Worm (Caenorhabditis elegans) whole organism, L3 larva: Measurements from ENCODE around the gene M163.7.

Experiments
- R02D3.7 ChIP-seq: fragments of 150-350 bp; optimal IDR thresholded peaks from 2 replicates; lab custom pipeline; 2014; ENCODE audit warnings: missing biosample characterization, missing genetic modification characterization
- aly-2 ChIP-seq: fragments of 150-350 bp; optimal IDR thresholded peaks from 2 replicates; lab custom pipeline; 2014; ENCODE audit warnings: missing biosample characterization, missing genetic modification characterization
- ama-1 ChIP-seq: fragments of 150-350 bp; optimal IDR thresholded peaks from 2 replicates; lab custom pipeline; 2018
- ceh-28 ChIP-seq: fragments of 150-350 bp; optimal IDR thresholded peaks from 2 replicates; lab custom pipeline; 2014; ENCODE audit warnings: missing biosample characterization, missing genetic modification reagents, missing genetic modification characterization
- ceh-82 ChIP-seq: fragments of 150-350 bp; optimal IDR thresholded peaks from 2 replicates; lab custom pipeline; 2014; ENCODE audit warnings: missing biosample characterization, missing genetic modification characterization
- daf-12 ChIP-seq: fragments of 150-350 bp; optimal IDR thresholded peaks from 2 replicates; lab custom pipeline; 2014; ENCODE audit warnings: missing biosample characterization, missing genetic modification reagents, missing genetic modification characterization
- egl-27 ChIP-seq: sonication (generic microtip); optimal IDR thresholded peaks from 4 replicates; lab custom pipeline; 2017; ENCODE audit warnings: missing biosample characterization, missing genetic modification reagents, missing genetic modification characterization
- elt-1 ChIP-seq: fragments of 150-350 bp; optimal IDR thresholded peaks from 2 replicates; lab custom pipeline; 2014; ENCODE audit warnings: missing biosample characterization, missing genetic modification characterization
- elt-2 ChIP-seq: sonication (generic microtip); optimal IDR thresholded peaks from 2 replicates; lab custom pipeline; 2016; ENCODE audit warnings: missing genetic modification reagents, mild to moderate bottlenecking, missing genetic modification characterization, missing compliant biosample characterization
- elt-3 ChIP-seq, 3 experiments: fragments of 150-350 bp in 1 of 3; sonication (generic microtip) in 2 of 3; optimal IDR thresholded peaks; 2 replicates in 2 of 3; 4 replicates in 1 of 3; lab custom pipeline; 2014 to 2017; ENCODE audit warnings: missing biosample characterization in 3 of 3, missing genetic modification characterization in 3 of 3
- fkh-2 ChIP-seq: fragments of 150-350 bp; optimal IDR thresholded peaks from 2 replicates; lab custom pipeline; 2014; ENCODE audit warnings: missing biosample characterization, missing genetic modification reagents, missing genetic modification characterization
- fos-1 ChIP-seq: fragments of 150-350 bp; optimal IDR thresholded peaks from 2 replicates; lab custom pipeline; 2014; ENCODE audit warnings: missing biosample characterization, missing genetic modification characterization
- hmg-11 ChIP-seq: sonication (generic microtip); optimal IDR thresholded peaks from 2 replicates; lab custom pipeline; 2016; ENCODE audit warnings: missing genetic modification characterization, missing compliant biosample characterization
- jun-1 ChIP-seq: fragments of 150-350 bp; optimal IDR thresholded peaks from 2 replicates; lab custom pipeline; 2014; ENCODE audit warnings: missing biosample characterization, missing genetic modification reagents, missing genetic modification characterization
- lin-15B ChIP-seq: fragments of 150-350 bp; optimal IDR thresholded peaks from 2 replicates; lab custom pipeline; 2014; ENCODE audit warnings: missing biosample characterization, missing genetic modification characterization
- lin-39 ChIP-seq: fragments of 150-350 bp; optimal IDR thresholded peaks from 2 replicates; lab custom pipeline; 2018; ENCODE audit warnings: missing biosample characterization, missing genetic modification reagents, missing genetic modification characterization
- lsy-12 ChIP-seq: sonication (generic microtip); optimal IDR thresholded peaks from 2 replicates; lab custom pipeline; 2016; ENCODE audit warnings: mild to moderate bottlenecking, missing genetic modification characterization, missing compliant biosample characterization
- mdl-1 ChIP-seq: fragments of 150-350 bp; optimal IDR thresholded peaks from 2 replicates; lab custom pipeline; 2014; ENCODE audit warnings: missing biosample characterization, missing genetic modification characterization
- mml-1 ChIP-seq: fragments of 150-350 bp; sonication (generic microtip); optimal IDR thresholded peaks from 3 replicates; lab custom pipeline; 2014; ENCODE audit warnings: missing biosample characterization, missing genetic modification characterization
- nfya-1 ChIP-seq: sonication (generic microtip); optimal IDR thresholded peaks from 2 replicates; lab custom pipeline; 2017; ENCODE audit warnings: missing genetic modification characterization, mild to moderate bottlenecking, missing compliant biosample characterization, antibody characterized with exemption, moderate library complexity; ENCODE audit not compliant: insufficient read depth
- nhr-12 ChIP-seq: fragments of 150-350 bp; optimal IDR thresholded peaks from 2 replicates; lab custom pipeline; 2014; ENCODE audit warnings: missing biosample characterization, missing genetic modification characterization
- nhr-23 ChIP-seq: fragments of 150-350 bp; optimal IDR thresholded peaks from 2 replicates; lab custom pipeline; 2014; ENCODE audit warnings: missing biosample characterization, missing genetic modification reagents, missing genetic modification characterization
- nhr-237 ChIP-seq: fragments of 150-350 bp; optimal IDR thresholded peaks from 2 replicates; lab custom pipeline; 2014; ENCODE audit warnings: missing biosample characterization, missing genetic modification characterization
- nhr-25 ChIP-seq: sonication (generic microtip); optimal IDR thresholded peaks from 2 replicates; lab custom pipeline; 2017; ENCODE audit warnings: missing biosample characterization, missing genetic modification characterization
- nhr-28 ChIP-seq: fragments of 150-350 bp; optimal IDR thresholded peaks from 2 replicates; lab custom pipeline; 2014; ENCODE audit warnings: missing biosample characterization, missing genetic modification characterization
- nhr-43 ChIP-seq: sonication (generic microtip); optimal IDR thresholded peaks from 2 replicates; lab custom pipeline; 2016; ENCODE audit warnings: mild to moderate bottlenecking, missing genetic modification characterization, missing compliant biosample characterization; ENCODE audit not compliant: poor library complexity, severe bottlenecking
- nhr-76 ChIP-seq: fragments of 150-350 bp; sonication (generic microtip); optimal IDR thresholded peaks from 5 replicates; lab custom pipeline; 2014; ENCODE audit warnings: missing biosample characterization, missing genetic modification characterization
- nhr-77 ChIP-seq: fragments of 150-350 bp; optimal IDR thresholded peaks from 2 replicates; lab custom pipeline; 2014; ENCODE audit warnings: missing biosample characterization, missing genetic modification characterization
- pha-4 ChIP-seq: fragments of 150-350 bp; optimal IDR thresholded peaks from 2 replicates; lab custom pipeline; 2014; ENCODE audit warnings: missing biosample characterization, missing genetic modification reagents, missing genetic modification characterization
- sea-2 ChIP-seq: fragments of 150-350 bp; sonication (generic microtip); optimal IDR thresholded peaks from 4 replicates; lab custom pipeline; 2014; ENCODE audit warnings: missing biosample characterization, missing genetic modification reagents, missing genetic modification characterization
- skn-1 ChIP-seq: fragments of 150-350 bp; optimal IDR thresholded peaks from 2 replicates; lab custom pipeline; 2014; ENCODE audit warnings: missing biosample characterization, missing genetic modification characterization
- snpc-4 ChIP-seq: fragments of 150-350 bp; optimal IDR thresholded peaks from 2 replicates; lab custom pipeline; 2014; ENCODE audit warnings: missing biosample characterization, missing genetic modification characterization
- tbx-2 ChIP-seq: sonication (generic microtip); optimal IDR thresholded peaks from 2 replicates; lab custom pipeline; 2016; ENCODE audit warnings: mild to moderate bottlenecking, missing genetic modification characterization, missing compliant biosample characterization
- unc-39 ChIP-seq: sonication (generic microtip); optimal IDR thresholded peaks from 4 replicates; lab custom pipeline; 2017; ENCODE audit warnings: missing biosample characterization, missing genetic modification characterization
- unc-62 ChIP-seq: fragments of 150-350 bp; sonication (generic microtip); optimal IDR thresholded peaks from 4 replicates; lab custom pipeline; 2014; ENCODE audit warnings: missing biosample characterization, missing genetic modification reagents, missing genetic modification characterization

M163.7 gene

DNA sequence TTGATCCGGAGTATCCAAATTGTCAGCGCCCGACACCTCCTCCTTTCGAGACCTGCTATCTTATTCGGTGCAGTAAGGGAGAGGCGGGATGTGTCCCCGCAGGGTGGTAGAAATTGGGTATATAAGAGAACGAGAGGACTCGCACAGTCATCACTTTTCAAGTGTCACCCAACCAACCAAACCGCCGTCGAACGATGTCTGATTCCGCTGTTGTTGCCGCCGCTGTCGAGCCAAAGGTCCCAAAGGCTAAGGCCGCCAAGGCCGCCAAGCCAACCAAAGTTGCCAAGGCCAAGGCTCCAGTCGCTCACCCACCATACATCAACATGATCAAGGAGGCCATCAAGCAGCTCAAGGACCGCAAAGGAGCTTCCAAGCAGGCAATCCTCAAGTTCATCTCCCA lies 25.3 kb downstream of the M163.7 start, which contains the start of gene his-24:
TSS of gene his-24 (plus strand) at position 150 of the 400 bp plus-strand sequence.
- peak; percentile 59 for TF ChIP-seq elt-2 (tag; lab: Kevin White, UChicago)
- peak in 1 of 3 experiments; percentile 10 for TF ChIP-seq elt-3 (tag; optimal IDR thresholded peaks at IDR 0.05; lab: Kevin White, UChicago)
- TF ChIP-seq nhr-12 (tag; lab: Kevin White, UChicago) = no peak
- no peak for TF ChIP-seq fos-1 (tag; lab: Kevin White, UChicago)
- TF ChIP-seq lsy-12 (tag; lab: Kevin White, UChicago) = peak; percentile 75
- no peak for TF ChIP-seq ceh-28 (tag; lab: Kevin White, UChicago)
- peak; percentile 94 for TF ChIP-seq nhr-25 (tag; lab: Kevin White, UChicago)
- peak; percentile 81 for TF ChIP-seq pha-4 (tag; lab: Kevin White, UChicago)
- TF ChIP-seq nhr-23 = peak; percentile 86
- no peak for TF ChIP-seq lin-15B (tag; lab: Kevin White, UChicago)
- TF ChIP-seq nfya-1 (tag; lab: Kevin White, UChicago) = peak; percentile 72
- TF ChIP-seq skn-1 (tag; lab: Kevin White, UChicago) = peak; percentile 82
- peak; percentile 60 for TF ChIP-seq nhr-43
- TF ChIP-seq lin-39 (tag; lab: Kevin White, UChicago) = peak; percentile 92
- TF ChIP-seq daf-12 (tag; lab: Kevin White, UChicago) = no peak
- peak; percentile 33 for TF ChIP-seq snpc-4 (tag; lab: Kevin White, UChicago)
- peak; percentile 91 for TF ChIP-seq ama-1 (lab: Kevin White, UChicago)
- TF ChIP-seq egl-27 (tag; lab: Kevin White, UChicago) = peak; percentile 49
- peak; percentile 16 for TF ChIP-seq R02D3.7 (tag; lab: Kevin White, UChicago)
- peak; percentile 38 for TF ChIP-seq ceh-82 (tag; lab: Kevin White, UChicago)
- TF ChIP-seq hmg-11 (tag; lab: Kevin White, UChicago) = peak; percentile 56
- no peak for TF ChIP-seq fkh-2 (tag; lab: Kevin White, UChicago)
- TF ChIP-seq nhr-77 (tag; lab: Kevin White, UChicago) = peak; percentile 3
- TF ChIP-seq tbx-2 = peak; percentile 18
- peak; percentile 7 for TF ChIP-seq elt-1 (tag; lab: Kevin White, UChicago)
- TF ChIP-seq jun-1 (tag; lab: Kevin White, UChicago) = peak; percentile 60
- TF ChIP-seq, all 47 proteins: peak for 20

DNA sequence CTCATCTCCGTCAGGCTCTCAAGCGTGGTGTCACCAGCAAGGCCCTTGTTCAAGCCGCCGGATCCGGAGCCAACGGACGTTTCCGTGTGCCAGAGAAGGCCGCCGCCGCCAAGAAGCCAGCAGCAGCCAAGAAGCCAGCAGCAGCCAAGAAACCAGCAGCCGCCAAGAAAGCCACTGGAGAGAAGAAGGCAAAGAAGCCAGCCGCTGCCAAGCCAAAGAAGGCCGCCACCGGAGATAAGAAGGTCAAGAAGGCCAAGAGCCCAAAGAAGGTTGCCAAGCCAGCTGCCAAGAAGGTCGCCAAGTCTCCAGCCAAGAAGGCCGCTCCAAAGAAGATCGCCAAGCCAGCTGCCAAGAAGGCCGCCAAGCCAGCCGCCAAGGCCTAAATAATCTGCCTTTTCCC lies 25.9 kb downstream of the M163.7 start:
- no peak for TF ChIP-seq nhr-77 (tag; lab: Kevin White, UChicago)
- TF ChIP-seq nfya-1 (tag; lab: Kevin White, UChicago) = no peak
- no peak for TF ChIP-seq egl-27 (tag; lab: Kevin White, UChicago)
- TF ChIP-seq fos-1 (tag; lab: Kevin White, UChicago) = no peak
- no peak for TF ChIP-seq mml-1 (tag; lab: Kevin White, UChicago)
- no peak for TF ChIP-seq skn-1 (tag; lab: Kevin White, UChicago)

DNA sequence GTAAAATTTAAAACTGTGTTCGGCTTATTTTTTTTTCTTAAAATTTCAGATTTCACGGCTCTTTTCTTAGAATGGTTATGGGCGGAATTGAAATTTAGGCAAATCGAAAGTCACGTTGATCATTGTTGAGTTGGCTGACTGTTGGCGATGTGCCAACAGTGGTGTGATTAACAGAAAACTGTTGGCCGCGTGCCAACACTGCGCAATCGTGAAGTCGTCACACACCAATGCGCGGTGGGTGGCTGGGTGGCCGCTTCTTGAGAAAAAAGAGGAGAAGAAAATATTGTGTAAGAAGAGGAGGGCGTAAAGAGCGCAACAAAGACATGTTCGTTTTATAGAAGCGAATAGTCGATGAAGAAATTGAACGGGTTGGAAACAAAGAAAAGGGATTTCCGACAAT lies 26.5 kb downstream of the M163.7 start:
- TF ChIP-seq fkh-2 (tag; lab: Kevin White, UChicago) (no peak), pha-4 (tag; lab: Kevin White, UChicago) (peak; percentile 18), nfya-1 (tag; lab: Kevin White, UChicago) (peak; percentile 31), tbx-2 (no peak), ama-1 (lab: Kevin White, UChicago) (peak; percentile 63), lin-39 (tag; lab: Kevin White, UChicago) (peak; percentile 7), nhr-12 (tag; lab: Kevin White, UChicago) (no peak), nhr-25 (tag; lab: Kevin White, UChicago) (peak; percentile 5), hmg-11 (tag; lab: Kevin White, UChicago) (peak; percentile 41), lin-15B (tag; lab: Kevin White, UChicago) (no peak), elt-1 (tag; lab: Kevin White, UChicago) (peak; percentile 39), sea-2 (GFP tag; lab: Kevin White, UChicago) (no peak), jun-1 (tag; lab: Kevin White, UChicago) (no peak), snpc-4 (tag; lab: Kevin White, UChicago) (no peak), mml-1 (tag; lab: Kevin White, UChicago) (no peak), skn-1 (tag; lab: Kevin White, UChicago) (no peak)

DNA sequence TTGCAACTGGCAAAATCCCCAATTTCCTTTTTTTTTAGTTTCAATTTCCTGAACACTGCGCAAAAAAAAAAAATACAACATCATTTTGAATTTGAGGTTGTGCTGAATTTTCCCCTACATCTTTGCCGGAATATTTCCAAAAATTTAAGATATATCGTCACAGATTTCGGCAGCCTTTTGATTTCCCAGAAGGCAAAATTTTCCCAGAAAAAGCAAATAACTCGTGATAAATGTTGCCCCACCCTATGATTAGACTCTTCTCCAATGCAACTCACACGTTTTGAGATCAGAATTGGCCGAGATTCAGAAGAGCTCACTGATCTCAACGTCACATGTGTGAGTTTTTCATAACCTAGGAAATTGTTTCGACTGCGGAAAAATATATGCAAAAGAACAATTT lies 27.8 kb downstream of the M163.7 start:
- TF ChIP-seq mml-1 (tag; lab: Kevin White, UChicago) (no peak), nhr-237 (tag; lab: Kevin White, UChicago) (no peak), aly-2 (tag; lab: Kevin White, UChicago) (no peak), nhr-23 (no peak), fos-1 (tag; lab: Kevin White, UChicago) (no peak), unc-39 (no peak), nhr-77 (tag; lab: Kevin White, UChicago) (no peak), unc-62 (GFP tag; lab: Kevin White, UChicago) (no peak), nhr-28 (tag; lab: Kevin White, UChicago) (no peak), mdl-1 (tag; lab: Kevin White, UChicago) (no peak), jun-1 (tag; lab: Kevin White, UChicago) (no peak), nhr-76 (tag; lab: Kevin White, UChicago) (no peak), tbx-2 (no peak)
